Worm (Caenorhabditis elegans) whole organism, early embryonic: ENCODE measurements around the gene arrd-10.

ENCODE experiments used
- B0310.2 ChIP-seq: sonication (generic microtip); optimal IDR thresholded peaks from 2 replicates; lab custom pipeline; 2016; ENCODE audit warnings: mild to moderate bottlenecking, missing genetic modification characterization, missing compliant biosample characterization
- F13C5.2 ChIP-seq: sonication (generic microtip); optimal IDR thresholded peaks from 2 replicates; lab custom pipeline; 2017; ENCODE audit warnings: mild to moderate bottlenecking, missing genetic modification characterization, inconsistent platforms, missing compliant biosample characterization
- aly-1 ChIP-seq: sonication (generic microtip); optimal IDR thresholded peaks from 2 replicates; lab custom pipeline; 2016; ENCODE audit warnings: missing genetic modification characterization, missing compliant biosample characterization
- ama-1 ChIP-seq: fragments of 150-350 bp; optimal IDR thresholded peaks from 2 replicates; lab custom pipeline; 2014
- ceh-13 ChIP-seq: fragments of 200-800 bp; sonication (Bioruptor generic); optimal IDR thresholded peaks from 2 replicates; lab custom pipeline; 2018; ENCODE audit warnings: mild to moderate bottlenecking, missing genetic modification characterization, missing compliant biosample characterization
- ceh-36 ChIP-seq: sonication (generic microtip); optimal IDR thresholded peaks from 2 replicates; lab custom pipeline; 2016; ENCODE audit warnings: missing genetic modification characterization, inconsistent platforms, missing compliant biosample characterization
- ets-7 ChIP-seq: sonication (generic microtip); optimal IDR thresholded peaks from 2 replicates; lab custom pipeline; 2016; ENCODE audit warnings: missing genotype, missing genetic modification characterization, missing compliant biosample characterization
- flt-1 ChIP-seq: fragments of 200-800 bp; sonication (Bioruptor generic); IDR thresholded peaks from 2 replicates; pipeline ENCODE4 v1.3.6; 2022; ENCODE audit warnings: missing genetic modification characterization, missing compliant biosample characterization
- hmbx-1 ChIP-seq: sonication (generic microtip); optimal IDR thresholded peaks from 2 replicates; lab custom pipeline; 2016; ENCODE audit warnings: mild to moderate bottlenecking, missing genetic modification characterization, missing compliant biosample characterization
- hmg-4 ChIP-seq: fragments of 200-800 bp; sonication (Bioruptor generic); optimal IDR thresholded peaks from 2 replicates; lab custom pipeline; 2018; ENCODE audit warnings: mild to moderate bottlenecking, missing genetic modification characterization, missing compliant biosample characterization
- hnd-1 ChIP-seq: sonication (generic microtip); optimal IDR thresholded peaks from 2 replicates; lab custom pipeline; 2016; ENCODE audit warnings: missing genetic modification characterization, missing compliant biosample characterization
- pes-1 ChIP-seq: fragments of 200-800 bp; sonication (Bioruptor generic); IDR thresholded peaks from 2 replicates; pipeline ENCODE4 v1.3.6; 2022; ENCODE audit warnings: missing genetic modification reagents, missing genetic modification characterization, missing compliant biosample characterization
- scrt-1 ChIP-seq: fragments of 200-800 bp; sonication (Bioruptor generic); IDR thresholded peaks from 2 replicates; pipeline ENCODE4 v1.3.6; 2022; ENCODE audit warnings: missing genetic modification characterization, missing compliant biosample characterization
- sea-1 ChIP-seq: fragments of 200-800 bp; sonication (Bioruptor generic); conservative IDR thresholded peaks from 2 replicates; pipeline ENCODE4 v1.3.6; 2022; ENCODE audit warnings: missing genetic modification characterization, missing compliant biosample characterization
- tbx-11 ChIP-seq: fragments of 200-800 bp; sonication (Bioruptor generic); IDR thresholded peaks from 2 replicates; pipeline ENCODE4 v1.3.6; 2022; ENCODE audit warnings: missing genetic modification characterization, missing compliant biosample characterization
- tbx-37 ChIP-seq: fragments of 200-800 bp; sonication (Bioruptor generic); conservative IDR thresholded peaks from 2 replicates; pipeline ENCODE4 v1.3.6; 2022; ENCODE audit warnings: missing genetic modification reagents, missing genetic modification characterization, missing compliant biosample characterization
- tra-4 ChIP-seq: sonication (generic microtip); optimal IDR thresholded peaks from 2 replicates; lab custom pipeline; 2017; ENCODE audit warnings: missing genetic modification characterization, missing compliant biosample characterization

Gene arrd-10

ce11 chrII:12944587-12945126, 4.8 kb downstream of the arrd-10 start:
- TF ChIP-seq B0310.2 (tag; lab: Kevin White, UChicago) (peak; percentile 86), F13C5.2 (peak; percentile 82), flt-1 (GFP tag; lab: Robert Waterston, UW) (peak; percentile 47; the same call in 1 of the 2 replicates), aly-1 (tag; lab: Kevin White, UChicago) (peak; percentile 56), pes-1 (peak; percentile 80; the same call in 1 of the 2 replicates), tra-4 (tag; lab: Kevin White, UChicago) (peak; percentile 88), tbx-37 (GFP tag; lab: Robert Waterston, UW) (peak; percentile 30; the same call in 1 of the 2 replicates), ets-7 (tag; lab: Kevin White, UChicago) (peak; percentile 48), ama-1 (lab: Kevin White, UChicago) (peak; percentile 97), tbx-11 (GFP tag; lab: Robert Waterston, UW) (peak; percentile 58), hmg-4 (peak; percentile 85), hnd-1 (tag; lab: Kevin White, UChicago) (no peak), ceh-13 (GFP tag; lab: Kevin White, UChicago) (peak; percentile 21), hmbx-1 (tag; lab: Kevin White, UChicago) (peak; percentile 66), scrt-1 (peak; percentile 36; the same call in 1 of the 2 replicates), ceh-36 (tag; lab: Kevin White, UChicago) (peak; percentile 69), sea-1 (GFP tag; lab: Robert Waterston, UW) (0 out of 2 replicates have a peak, but pooled peaks have one; percentile 68)

DNA sequence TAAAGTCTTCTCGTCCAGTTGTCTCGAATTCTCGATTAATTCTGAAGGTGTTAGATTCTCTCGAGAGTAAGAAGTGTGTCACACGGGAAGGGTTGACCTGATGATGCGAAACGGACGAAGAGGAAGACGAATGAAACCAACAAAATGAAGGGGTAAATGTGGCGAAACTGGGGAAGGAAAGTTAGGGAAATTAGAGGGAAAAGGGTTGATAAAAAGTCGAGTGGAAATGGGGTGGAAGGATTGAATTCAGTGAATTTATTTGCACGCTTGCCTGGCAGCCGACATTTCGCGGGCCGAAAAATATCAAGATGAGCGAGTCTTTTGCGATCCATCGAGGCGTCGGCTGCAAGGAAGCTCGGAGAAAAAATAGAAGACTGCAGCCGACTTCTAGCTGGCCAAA, 8.3 kb downstream of the arrd-10 start, which contains the start of gene F58G1.7:
Gene F58G1.7, minus strand, starts transcription at position 101 of the 400 bp plus-strand sequence.
- TF ChIP-seq ceh-13 (GFP tag; lab: Kevin White, UChicago) (no peak), tbx-37 (GFP tag; lab: Robert Waterston, UW) (no peak), scrt-1 (no peak), F13C5.2 (no peak), ets-7 (tag; lab: Kevin White, UChicago) (no peak), hmg-4 (no peak), ama-1 (lab: Kevin White, UChicago) (no peak), hmbx-1 (tag; lab: Kevin White, UChicago) (no peak), sea-1 (GFP tag; lab: Robert Waterston, UW) (no peak), tra-4 (tag; lab: Kevin White, UChicago) (no peak), B0310.2 (tag; lab: Kevin White, UChicago) (no peak), hnd-1 (tag; lab: Kevin White, UChicago) (no peak), flt-1 (GFP tag; lab: Robert Waterston, UW) (no peak), ceh-36 (tag; lab: Kevin White, UChicago) (no peak), tbx-11 (GFP tag; lab: Robert Waterston, UW) (no peak), aly-1 (tag; lab: Kevin White, UChicago) (no peak), pes-1 (no peak)

DNA sequence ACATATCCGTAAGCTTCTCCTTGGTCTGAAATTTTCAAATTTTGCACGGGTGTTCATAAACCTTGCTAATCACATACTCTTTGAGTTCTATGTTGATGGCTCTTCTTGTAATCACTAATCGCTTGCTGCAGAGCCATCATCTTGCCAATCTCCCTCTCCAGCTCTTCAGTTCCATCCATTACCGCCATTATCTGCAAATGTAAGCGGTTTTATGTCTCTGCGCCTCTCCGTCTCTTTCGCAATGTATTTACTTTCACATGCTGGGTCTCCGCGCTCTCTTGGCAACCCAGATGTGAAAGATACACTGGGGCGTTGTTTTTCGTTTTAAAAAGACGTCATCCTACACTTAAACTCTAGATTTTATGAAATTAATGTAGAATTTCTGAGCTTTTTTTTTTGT, 13.4 kb downstream of the arrd-10 start:
- TF ChIP-seq flt-1 (GFP tag; lab: Robert Waterston, UW) (no peak), tbx-11 (GFP tag; lab: Robert Waterston, UW) (no peak), aly-1 (tag; lab: Kevin White, UChicago) (no peak), ama-1 (lab: Kevin White, UChicago) (no peak), scrt-1 (no peak), F13C5.2 (no peak), sea-1 (GFP tag; lab: Robert Waterston, UW) (no peak), B0310.2 (tag; lab: Kevin White, UChicago) (no peak), ceh-13 (GFP tag; lab: Kevin White, UChicago) (no peak), pes-1 (no peak), tbx-37 (GFP tag; lab: Robert Waterston, UW) (no peak), ets-7 (tag; lab: Kevin White, UChicago) (no peak)

DNA sequence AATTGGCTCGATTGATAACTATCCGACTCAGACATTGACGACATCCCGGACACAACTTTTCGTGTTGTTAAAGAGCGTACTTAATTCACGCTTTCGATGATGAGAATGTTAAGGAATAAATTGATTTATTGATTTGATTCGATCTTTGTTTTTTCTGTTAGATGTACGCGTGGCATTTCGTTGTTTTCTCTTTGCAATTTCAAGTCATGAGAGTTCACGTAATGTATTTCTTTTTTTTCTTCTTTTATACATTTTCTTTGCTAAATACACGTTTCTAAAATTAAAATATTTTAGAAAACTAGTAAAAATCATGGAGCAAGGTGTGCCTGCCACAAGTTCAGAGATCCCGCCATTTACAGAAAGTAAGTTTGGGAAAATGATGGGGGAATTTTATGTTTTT, 14.8 kb downstream of the arrd-10 start, which contains the start of the genes Y38F1A.1 and Y38F1A.2:
Gene Y38F1A.1, minus strand, starts transcription at position 101 of the 400 bp plus-strand sequence.
Gene Y38F1A.2, plus strand, starts transcription at position 289 of the 400 bp plus-strand sequence.
- TF ChIP-seq sea-1 (GFP tag; lab: Robert Waterston, UW) = no peak
- TF ChIP-seq tbx-11 (GFP tag; lab: Robert Waterston, UW) = no peak
- no peak for TF ChIP-seq hmg-4
- TF ChIP-seq flt-1 (GFP tag; lab: Robert Waterston, UW) = no peak
- TF ChIP-seq aly-1 (tag; lab: Kevin White, UChicago) = no peak
- TF ChIP-seq pes-1 = no peak
- no peak for TF ChIP-seq F13C5.2
- TF ChIP-seq scrt-1 = no peak
- TF ChIP-seq tra-4 (tag; lab: Kevin White, UChicago) = no peak

ce11 chrII:12960206-12960605, 20.3 kb downstream of the arrd-10 start:
- TF ChIP-seq hmg-4 (no peak), ceh-36 (tag; lab: Kevin White, UChicago) (no peak), ets-7 (tag; lab: Kevin White, UChicago) (no peak), tra-4 (tag; lab: Kevin White, UChicago) (no peak), F13C5.2 (no peak), B0310.2 (tag; lab: Kevin White, UChicago) (no peak), sea-1 (GFP tag; lab: Robert Waterston, UW) (no peak), hnd-1 (tag; lab: Kevin White, UChicago) (no peak), flt-1 (GFP tag; lab: Robert Waterston, UW) (no peak), tbx-11 (GFP tag; lab: Robert Waterston, UW) (no peak), ceh-13 (GFP tag; lab: Kevin White, UChicago) (no peak)

DNA sequence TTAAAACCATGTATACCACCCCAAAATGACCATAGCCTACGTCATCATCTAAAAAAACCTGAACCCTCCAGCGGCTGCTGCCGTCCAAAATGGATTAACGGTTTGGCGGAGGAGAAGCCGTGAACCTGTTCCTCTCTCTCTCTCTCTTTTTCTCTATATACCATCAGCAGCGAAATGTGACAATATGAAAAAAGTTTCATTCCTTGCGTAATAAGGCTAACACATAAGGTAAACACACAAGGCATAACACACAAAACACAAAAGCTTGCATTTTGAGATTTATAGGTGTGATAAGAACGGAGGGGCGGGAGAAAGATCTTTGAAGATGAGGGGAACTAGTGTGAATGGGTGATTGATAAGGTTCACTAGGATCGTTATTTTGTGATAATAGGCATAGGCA, 21.4 kb downstream of the arrd-10 start:
- TF ChIP-seq scrt-1 (no peak), ets-7 (tag; lab: Kevin White, UChicago) (no peak), aly-1 (tag; lab: Kevin White, UChicago) (no peak), tra-4 (tag; lab: Kevin White, UChicago) (no peak), hmg-4 (no peak), hnd-1 (tag; lab: Kevin White, UChicago) (no peak), tbx-11 (GFP tag; lab: Robert Waterston, UW) (no peak), ceh-13 (GFP tag; lab: Kevin White, UChicago) (no peak), ceh-36 (tag; lab: Kevin White, UChicago) (no peak), flt-1 (GFP tag; lab: Robert Waterston, UW) (no peak), tbx-37 (GFP tag; lab: Robert Waterston, UW) (no peak), B0310.2 (tag; lab: Kevin White, UChicago) (no peak), hmbx-1 (tag; lab: Kevin White, UChicago) (no peak), sea-1 (GFP tag; lab: Robert Waterston, UW) (no peak), pes-1 (no peak), F13C5.2 (no peak), ama-1 (lab: Kevin White, UChicago) (no peak)
